Worm (Caenorhabditis elegans) whole organism, L3 larva: ENCODE measurements around the gene rpn-9.

ENCODE experiments used
- aly-2 ChIP-seq: fragments of 150-350 bp; optimal IDR thresholded peaks from 2 replicates; lab custom pipeline; 2014; ENCODE audit warnings: missing biosample characterization, missing genetic modification characterization
- ama-1 ChIP-seq: fragments of 150-350 bp; optimal IDR thresholded peaks from 2 replicates; lab custom pipeline; 2018
- fkh-10 ChIP-seq: sonication (generic microtip); optimal IDR thresholded peaks from 2 replicates; lab custom pipeline; 2017; ENCODE audit warnings: missing biosample characterization, missing genetic modification reagents, missing genetic modification characterization
- pqm-1 ChIP-seq: fragments of 150-350 bp; optimal IDR thresholded peaks from 2 replicates; lab custom pipeline; 2017; ENCODE audit warnings: missing biosample characterization, missing genetic modification characterization, inconsistent platforms
- zag-1 ChIP-seq: fragments of 150-350 bp; optimal IDR thresholded peaks from 2 replicates; lab custom pipeline; 2014; ENCODE audit warnings: missing biosample characterization, missing genetic modification characterization

ce11 chrII:11236274-11236673 is 2.4 kb downstream of the rpn-9 start, which contains the start of gene cchl-1:
- TF ChIP-seq aly-2 (tag; lab: Kevin White, UChicago) (no peak), ama-1 (lab: Kevin White, UChicago) (peak; percentile 44), pqm-1 (tag; lab: Kevin White, UChicago) (no peak), zag-1 (tag; lab: Kevin White, UChicago) (no peak), fkh-10 (GFP tag; lab: Kevin White, UChicago) (no peak)
